Fruit fly (Drosophila melanogaster) whole organism, embryonic: ENCODE data around the gene Ror.

ENCODE experiments used
- Aef1 ChIP-seq: fragments of 200-800 bp; sonication (Bioruptor generic); IDR thresholded peaks from 3 replicates; pipeline ENCODE4 v1.3.6; 2022; ENCODE audit warnings: missing biosample characterization, missing genetic modification characterization
- Atf6 ChIP-seq: fragments of 200-800 bp; sonication (Bioruptor generic); IDR thresholded peaks from 2 replicates; pipeline ENCODE4 v1.3.6; 2022; ENCODE audit warnings: missing biosample characterization, missing genetic modification characterization
- Awh ChIP-seq: fragments of 200-800 bp; sonication (Bioruptor generic); IDR thresholded peaks from 2 replicates; pipeline ENCODE4, ENCODE4 v1.3.6; 2022; ENCODE audit warnings: missing biosample characterization, missing genetic modification characterization
- BEAF-32 ChIP-seq: fragments of 200-800 bp; sonication (Bioruptor generic); optimal IDR thresholded peaks from 3 replicates; lab custom pipeline; 2017; ENCODE audit warnings: missing biosample characterization, missing genetic modification characterization, mild to moderate bottlenecking, moderate library complexity, missing genetic modification reagents
- Bgb ChIP-seq: fragments of 200-800 bp; sonication (Bioruptor generic); IDR thresholded peaks from 2 replicates; pipeline ENCODE4 v1.3.6; 2022; ENCODE audit warnings: missing biosample characterization, missing genetic modification characterization; ENCODE audit not compliant: partially characterized antibody
- CG10267 ChIP-seq: fragments of 200-800 bp; sonication (Bioruptor generic); optimal IDR thresholded peaks from 2 replicates; lab custom pipeline; 2018; ENCODE audit warnings: missing biosample characterization, mild to moderate bottlenecking, missing genetic modification characterization, moderate library complexity
- CG11560 ChIP-seq: fragments of 200-800 bp; sonication (Bioruptor generic); IDR thresholded peaks from 3 replicates; pipeline ENCODE4 v1.3.6; 2022; ENCODE audit warnings: missing biosample characterization, missing genetic modification characterization
- CG12071 ChIP-seq: fragments of 200-800 bp; sonication (Bioruptor generic); optimal IDR thresholded peaks from 3 replicates; lab custom pipeline; 2018; ENCODE audit warnings: missing biosample characterization, mild to moderate bottlenecking, missing genetic modification characterization
- CG12236 ChIP-seq: fragments of 200-800 bp; sonication (Bioruptor generic); optimal IDR thresholded peaks from 2 replicates; lab custom pipeline; 2016; ENCODE audit warnings: missing biosample characterization, missing genetic modification characterization
- CG12659 ChIP-seq: fragments of 200-800 bp; sonication (Bioruptor generic); optimal IDR thresholded peaks from 3 replicates; lab custom pipeline; 2017; ENCODE audit warnings: mild to moderate bottlenecking, missing biosample characterization, missing genetic modification reagents, missing genetic modification characterization
- CG13894 ChIP-seq: fragments of 200-800 bp; sonication (Bioruptor generic); optimal IDR thresholded peaks from 3 replicates; lab custom pipeline; 2018; ENCODE audit warnings: missing biosample characterization, mild to moderate bottlenecking, missing genetic modification characterization, moderate library complexity
- CG14014 ChIP-seq: fragments of 200-800 bp; sonication (Bioruptor generic); IDR thresholded peaks from 2 replicates; pipeline ENCODE4 v1.3.6; 2022; ENCODE audit warnings: missing biosample characterization, missing genetic modification characterization
- CG14050 ChIP-seq: fragments of 200-800 bp; sonication (Bioruptor generic); IDR thresholded peaks from 3 replicates; pipeline ENCODE4 v1.3.6; 2022; ENCODE audit warnings: missing biosample characterization, missing genetic modification characterization
- CG15479 ChIP-seq: fragments of 200-800 bp; sonication (Bioruptor generic); optimal IDR thresholded peaks from 3 replicates; lab custom pipeline; 2019; ENCODE audit warnings: missing biosample characterization, mild to moderate bottlenecking, missing genetic modification characterization, moderate library complexity
- CG1603 ChIP-seq: fragments of 200-800 bp; sonication (Bioruptor generic); optimal IDR thresholded peaks from 2 replicates; lab custom pipeline; 2019; ENCODE audit warnings: missing biosample characterization, mild to moderate bottlenecking, missing genetic modification characterization, moderate library complexity
- CG16779 ChIP-seq: fragments of 200-800 bp; sonication (Bioruptor generic); IDR thresholded peaks from 2 replicates; pipeline ENCODE4 v1.3.6; 2022; ENCODE audit warnings: missing biosample characterization, missing genetic modification characterization
- CG16813 ChIP-seq: fragments of 200-800 bp; sonication (Bioruptor generic); IDR thresholded peaks from 3 replicates; pipeline ENCODE4 v1.3.6; 2022; ENCODE audit warnings: missing biosample characterization, missing genetic modification characterization; ENCODE audit not compliant: partially characterized antibody
- CG17385 ChIP-seq: fragments of 200-800 bp; sonication (Bioruptor generic); optimal IDR thresholded peaks from 3 replicates; lab custom pipeline; 2018; ENCODE audit warnings: missing biosample characterization, mild to moderate bottlenecking, missing genetic modification characterization
- CG18262 ChIP-seq: fragments of 200-800 bp; optimal IDR thresholded peaks from 3 replicates; lab custom pipeline; 2019; ENCODE audit warnings: missing biosample characterization, mild to moderate bottlenecking, missing genetic modification characterization, moderate library complexity
- CG33557 ChIP-seq: fragments of 200-800 bp; sonication (Bioruptor generic); optimal IDR thresholded peaks from 2 replicates; lab custom pipeline; 2019; ENCODE audit warnings: missing biosample characterization, mild to moderate bottlenecking, missing genetic modification characterization, moderate library complexity
- CG3995 ChIP-seq: fragments of 200-800 bp; sonication (Bioruptor generic); optimal IDR thresholded peaks from 3 replicates; lab custom pipeline; 2016; ENCODE audit warnings: missing biosample characterization, missing genetic modification characterization
- CG7786 ChIP-seq: fragments of 200-800 bp; sonication (Bioruptor generic); optimal IDR thresholded peaks from 2 replicates; lab custom pipeline; 2016; ENCODE audit warnings: missing biosample characterization, missing genetic modification characterization
- CG7963 ChIP-seq: fragments of 200-800 bp; sonication (Bioruptor generic); IDR thresholded peaks from 3 replicates; pipeline ENCODE4 v1.3.6; 2022; ENCODE audit warnings: missing biosample characterization, missing genetic modification characterization; ENCODE audit not compliant: partially characterized antibody
- CG8089 ChIP-seq: fragments of 200-800 bp; sonication (Bioruptor generic); optimal IDR thresholded peaks from 3 replicates; lab custom pipeline; 2016; ENCODE audit warnings: missing biosample characterization, missing genetic modification characterization
- CG8765 ChIP-seq: fragments of 200-800 bp; sonication (Bioruptor generic); IDR thresholded peaks from 2 replicates; pipeline ENCODE4 v1.3.6; 2022; ENCODE audit warnings: missing biosample characterization, missing genetic modification characterization
- D ChIP-seq, 2 experiments: fragments of 200-800 bp in 1 of 2; fragments of >200 bp in 1 of 2; sonication (Bioruptor generic) in 1 of 2; optimal IDR thresholded peaks; 2 replicates in 1 of 2; 3 replicates in 1 of 2; lab custom pipeline; 2017; ENCODE audit warnings: mild to moderate bottlenecking in 1 of 2, missing biosample characterization in 1 of 2, missing genetic modification characterization in 1 of 2, missing genetic modification reagents in 1 of 2
- Dbx ChIP-seq: fragments of 200-800 bp; sonication (Bioruptor generic); IDR thresholded peaks from 3 replicates; pipeline ENCODE4 v1.3.6; 2022; ENCODE audit warnings: missing biosample characterization, missing genetic modification characterization
- Doc2 ChIP-seq: fragments of 200-800 bp; sonication (Bioruptor generic); IDR thresholded peaks from 2 replicates; pipeline ENCODE4 v1.3.6; 2022; ENCODE audit warnings: missing biosample characterization, missing genetic modification characterization
- Gsc ChIP-seq: fragments of 200-800 bp; sonication (Bioruptor generic); IDR thresholded peaks from 2 replicates; pipeline ENCODE4 v1.3.6; 2022; ENCODE audit warnings: missing biosample characterization, missing genetic modification characterization
- Hmr ChIP-seq: fragments of 200-800 bp; sonication (Bioruptor generic); optimal IDR thresholded peaks from 3 replicates; lab custom pipeline; 2017; ENCODE audit warnings: mild to moderate bottlenecking, missing biosample characterization, missing genetic modification reagents, missing genetic modification characterization
- Mad ChIP-seq: fragments of 200-800 bp; sonication (Bioruptor generic); optimal IDR thresholded peaks from 2 replicates; lab custom pipeline; 2016; ENCODE audit warnings: missing biosample characterization, missing genetic modification characterization
- Max ChIP-seq: fragments of 200-800 bp; sonication (Bioruptor generic); optimal IDR thresholded peaks from 2 replicates; lab custom pipeline; 2016; ENCODE audit warnings: missing biosample characterization, mild to moderate bottlenecking, missing genetic modification characterization
- Neu2 ChIP-seq: fragments of 200-800 bp; sonication (Bioruptor generic); optimal IDR thresholded peaks from 3 replicates; lab custom pipeline; 2016; ENCODE audit warnings: missing biosample characterization, missing genetic modification characterization, borderline replicate concordance
- Ptx1 ChIP-seq: fragments of 200-800 bp; sonication (Bioruptor generic); IDR thresholded peaks from 2 replicates; pipeline ENCODE4 v1.3.6; 2022; ENCODE audit warnings: missing biosample characterization, missing genetic modification characterization
- Ravus ChIP-seq: fragments of 200-800 bp; sonication (Bioruptor generic); IDR thresholded peaks from 2 replicates; pipeline ENCODE4 v1.3.6; 2022; ENCODE audit warnings: missing biosample characterization, missing genetic modification characterization
- Rfx ChIP-seq: fragments of 200-800 bp; sonication (Bioruptor generic); IDR thresholded peaks from 2 replicates; pipeline ENCODE4 v1.3.6; 2022; ENCODE audit warnings: missing biosample characterization, missing genetic modification characterization
- Usf ChIP-seq: fragments of 200-800 bp; sonication (Bioruptor generic); optimal IDR thresholded peaks from 2 replicates; lab custom pipeline; 2017; ENCODE audit warnings: missing genotype, missing biosample characterization, missing genetic modification characterization
- danr ChIP-seq: fragments of 200-800 bp; sonication (Bioruptor generic); IDR thresholded peaks from 2 replicates; pipeline ENCODE4 v1.3.6; 2022; ENCODE audit warnings: missing biosample characterization, missing genetic modification characterization
- eve ChIP-seq, 2 experiments: fragments of >200 bp; optimal IDR thresholded peaks; 2 replicates each; lab custom pipeline; 2017; ENCODE audit warnings: missing biosample characterization in 2 of 2, missing genetic modification characterization in 2 of 2
- fd102C ChIP-seq: fragments of 200-800 bp; sonication (Bioruptor generic); optimal IDR thresholded peaks from 2 replicates; lab custom pipeline; 2018; ENCODE audit warnings: missing biosample characterization, mild to moderate bottlenecking, missing genetic modification characterization, moderate library complexity
- ham ChIP-seq: fragments of 200-800 bp; sonication (Bioruptor generic); IDR thresholded peaks from 2 replicates; pipeline ENCODE4 v1.3.6; 2022; ENCODE audit warnings: missing biosample characterization, missing genetic modification characterization
- insv ChIP-seq, 2 experiments: fragments of 200-800 bp; sonication (Bioruptor generic); optimal IDR thresholded peaks; 3 replicates each; lab custom pipeline; 2016 to 2018; ENCODE audit warnings: missing biosample characterization in 2 of 2, missing genetic modification characterization in 2 of 2
- sens-2 ChIP-seq: fragments of 200-800 bp; sonication (Bioruptor generic); IDR thresholded peaks from 2 replicates; pipeline ENCODE4 v1.3.6; 2022; ENCODE audit warnings: missing biosample characterization, missing genetic modification characterization
- ssp ChIP-seq: fragments of 200-800 bp; sonication (Bioruptor generic); IDR thresholded peaks from 2 replicates; pipeline ENCODE4 v1.3.6; 2022; ENCODE audit warnings: missing biosample characterization, missing genetic modification characterization
- sug ChIP-seq: fragments of 200-800 bp; optimal IDR thresholded peaks from 2 replicates; lab custom pipeline; 2019; ENCODE audit warnings: missing biosample characterization, mild to moderate bottlenecking, missing genetic modification characterization, moderate library complexity
- tgo ChIP-seq: fragments of 200-800 bp; sonication (Bioruptor generic); IDR thresholded peaks from 3 replicates; pipeline ENCODE4 v1.3.6; 2022; ENCODE audit warnings: missing biosample characterization, missing genetic modification characterization
- vnd ChIP-seq: fragments of 200-800 bp; sonication (Bioruptor generic); IDR thresholded peaks from 3 replicates; pipeline ENCODE4 v1.3.6; 2022; ENCODE audit warnings: missing biosample characterization, missing genetic modification characterization; ENCODE audit not compliant: partially characterized antibody
- vvl ChIP-seq: fragments of 200-800 bp; sonication (Bioruptor generic); IDR thresholded peaks from 2 replicates; pipeline ENCODE4 v1.3.6; 2022; ENCODE audit warnings: missing biosample characterization, missing genetic modification characterization
- wdn ChIP-seq: fragments of 200-800 bp; sonication (Bioruptor generic); IDR thresholded peaks from 2 replicates; pipeline ENCODE4 v1.3.6; 2022; ENCODE audit warnings: missing biosample characterization, missing genetic modification characterization
- zen ChIP-seq: fragments of 200-800 bp; sonication (Bioruptor generic); optimal IDR thresholded peaks from 3 replicates; lab custom pipeline; 2018; ENCODE audit warnings: missing biosample characterization, mild to moderate bottlenecking, missing genetic modification characterization, moderate library complexity
- zfh2 ChIP-seq: fragments of 200-800 bp; sonication (Bioruptor generic); optimal IDR thresholded peaks from 2 replicates; lab custom pipeline; 2016; ENCODE audit warnings: missing biosample characterization, missing genetic modification characterization

The Ror gene

DNA sequence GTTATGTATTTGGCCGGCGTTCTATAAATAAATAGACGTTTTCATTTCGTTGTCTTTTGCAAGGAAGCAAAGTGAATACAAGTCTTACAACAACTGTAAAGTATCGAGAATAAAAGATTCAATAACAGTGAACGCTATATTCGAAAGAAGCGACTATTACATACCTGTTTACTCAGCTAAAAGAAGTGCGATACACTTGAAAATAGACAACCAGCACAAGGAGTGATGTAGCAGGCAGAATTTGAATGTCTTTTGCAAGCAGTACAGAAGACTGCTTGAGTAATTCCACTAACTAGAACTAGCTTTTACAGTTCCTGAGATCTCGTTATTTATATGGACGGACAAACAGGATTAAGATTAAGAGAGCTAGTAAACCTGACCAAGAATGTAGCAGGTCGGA lies 46.7 kb downstream of the Ror start (continued):
- no peak for TF ChIP-seq wdn (GFP tag; lab: Robert Waterston, UW)
- peak; percentile 42 for TF ChIP-seq sug (tag; lab: Kevin White, UChicago)
- TF ChIP-seq tgo (GFP tag; lab: Robert Waterston, UW) = no peak
- no peak for TF ChIP-seq sens-2 (GFP tag; lab: Robert Waterston, UW)
- no peak for TF ChIP-seq CG12236 (GFP tag; lab: Kevin White, UChicago)
- no peak for TF ChIP-seq CG10267 (tag; lab: Kevin White, UChicago)
- TF ChIP-seq CG3995 (GFP tag; lab: Kevin White, UChicago) = no peak
- peak; percentile 15 for TF ChIP-seq BEAF-32 (GFP tag; lab: Kevin White, UChicago)
- no peak for TF ChIP-seq Mad (GFP tag; lab: Kevin White, UChicago)
- no peak for TF ChIP-seq Rfx (GFP tag; lab: Robert Waterston, UW)
- peak; percentile 91 for TF ChIP-seq CG16813 (GFP tag; lab: Robert Waterston, UW)
- no peak for TF ChIP-seq eve (GFP tag; optimal IDR thresholded peaks at IDR 0.05; lab: Kevin White, UChicago)
- no peak for TF ChIP-seq CG7786 (GFP tag; lab: Kevin White, UChicago)
- no peak for TF ChIP-seq Doc2 (GFP tag; lab: Robert Waterston, UW)
- no peak for TF ChIP-seq Ptx1 (GFP tag; lab: Robert Waterston, UW)
- no peak for TF ChIP-seq CG8765
- no peak for TF ChIP-seq Gsc (GFP tag; lab: Robert Waterston, UW)
- no peak for TF ChIP-seq ssp (GFP tag; lab: Robert Waterston, UW)
- no peak for TF ChIP-seq Max (GFP tag; lab: Kevin White, UChicago)
- no peak for TF ChIP-seq CG17385 (GFP tag; lab: Kevin White, UChicago)
- TF ChIP-seq CG12071 = no peak
- TF ChIP-seq CG33557 (GFP tag; lab: Kevin White, UChicago) = peak; percentile 10
- peak; percentile 65 for TF ChIP-seq CG1603 (tag; lab: Kevin White, UChicago)
- TF ChIP-seq Hmr (GFP tag; lab: Kevin White, UChicago) = no peak
- TF ChIP-seq ham = no peak
- TF ChIP-seq CG18262 (tag; lab: Kevin White, UChicago) = no peak
- TF ChIP-seq Neu2 = no peak
- TF ChIP-seq CG13894 (tag; lab: Kevin White, UChicago) = no peak
- no peak for TF ChIP-seq CG8089 (GFP tag; lab: Kevin White, UChicago)
- no peak for TF ChIP-seq fd102C (GFP tag; lab: Kevin White, UChicago)
- peak; percentile 74 for TF ChIP-seq CG12659 (GFP tag; lab: Kevin White, UChicago)
- TF ChIP-seq CG7963 (GFP tag; lab: Robert Waterston, UW) = no peak; the same call in 2 of the 3 replicates
- TF ChIP-seq vnd = no peak; the same call in 2 of the 3 replicates
- TF ChIP-seq CG14014 (GFP tag; lab: Robert Waterston, UW) = no peak
- TF ChIP-seq Aef1 = no peak
- TF ChIP-seq Usf (GFP tag; lab: Kevin White, UChicago) = no peak
- no peak for TF ChIP-seq Awh
- TF ChIP-seq Dbx (GFP tag; lab: Robert Waterston, UW) = 0 out of 3 replicates have a peak, but pooled peaks have one; percentile 30
- no peak for TF ChIP-seq danr (GFP tag; lab: Robert Waterston, UW)
- no peak for TF ChIP-seq CG16779
- no peak for TF ChIP-seq D (optimal IDR thresholded peaks at IDR 0.05; lab: Kevin White, UChicago)
- TF ChIP-seq D (GFP tag; optimal IDR thresholded peaks at IDR 0.05; lab: Kevin White, UChicago) = no peak
- no peak for TF ChIP-seq zfh2 (GFP tag; lab: Kevin White, UChicago)
- no peak for TF ChIP-seq Ravus (GFP tag; lab: Robert Waterston, UW)
- no peak for TF ChIP-seq Atf6
- no peak for TF ChIP-seq CG15479 (GFP tag; lab: Kevin White, UChicago)
- no peak for TF ChIP-seq insv (GFP tag; optimal IDR thresholded peaks at IDR 0.05; lab: Kevin White, UChicago)
- TF ChIP-seq zen (tag; lab: Kevin White, UChicago) = peak; percentile 38
- TF ChIP-seq vvl = no peak
- no peak for TF ChIP-seq CG11560
- TF ChIP-seq Bgb (GFP tag; lab: Robert Waterston, UW) = peak; percentile 73
- no peak for TF ChIP-seq CG14050 (GFP tag; lab: Robert Waterston, UW)
